Worm (Caenorhabditis elegans) whole organism, midembryonic: ENCODE measurements around the gene F20D6.10.

Experiments used
- T22C8.4 ChIP-seq: fragments of 200-800 bp; sonication (Bioruptor generic); IDR thresholded peaks from 2 replicates; pipeline ENCODE4 v1.3.6; 2022; ENCODE audit warnings: missing genetic modification characterization, missing compliant biosample characterization
- cog-1 ChIP-seq: sonication (generic microtip); optimal IDR thresholded peaks from 2 replicates; lab custom pipeline; 2016; ENCODE audit warnings: missing genetic modification characterization, missing compliant biosample characterization
- flt-1 ChIP-seq: fragments of 200-800 bp; sonication (Bioruptor generic); IDR thresholded peaks from 2 replicates; pipeline ENCODE4 v1.3.6; 2022; ENCODE audit warnings: missing genetic modification characterization, missing compliant biosample characterization
- klf-2 ChIP-seq: fragments of 200-800 bp; sonication (Bioruptor generic); conservative IDR thresholded peaks from 2 replicates; pipeline ENCODE4 v1.3.6; 2022; ENCODE audit warnings: missing genetic modification reagents, missing genetic modification characterization, missing compliant biosample characterization
- med-1 ChIP-seq: sonication (generic microtip); optimal IDR thresholded peaks from 2 replicates; lab custom pipeline; 2017; ENCODE audit warnings: missing genetic modification characterization, mild to moderate bottlenecking, missing compliant biosample characterization, antibody characterized with exemption, missing genetic modification reagents; ENCODE audit not compliant: insufficient read depth
- ref-1 ChIP-seq: fragments of 200-800 bp; sonication (Bioruptor generic); conservative IDR thresholded peaks from 2 replicates; pipeline ENCODE4 v1.3.6; 2022; ENCODE audit warnings: missing genetic modification reagents, missing genetic modification characterization, missing compliant biosample characterization
- tab-1 ChIP-seq: fragments of 200-800 bp; sonication (Bioruptor generic); IDR thresholded peaks from 2 replicates; pipeline ENCODE4 v1.3.6; 2022; ENCODE audit warnings: missing genetic modification characterization, missing compliant biosample characterization
- ztf-23 ChIP-seq: fragments of 200-800 bp; sonication (Bioruptor generic); IDR thresholded peaks from 2 replicates; pipeline ENCODE4 v1.3.6; 2022; ENCODE audit warnings: missing genetic modification reagents, missing genetic modification characterization, missing compliant biosample characterization
- ztf-29 ChIP-seq: fragments of 200-800 bp; sonication (Bioruptor generic); IDR thresholded peaks from 2 replicates; pipeline ENCODE4 v1.3.6; 2022; ENCODE audit warnings: missing genetic modification reagents, missing genetic modification characterization, missing compliant biosample characterization

The F20D6.10 gene

DNA sequence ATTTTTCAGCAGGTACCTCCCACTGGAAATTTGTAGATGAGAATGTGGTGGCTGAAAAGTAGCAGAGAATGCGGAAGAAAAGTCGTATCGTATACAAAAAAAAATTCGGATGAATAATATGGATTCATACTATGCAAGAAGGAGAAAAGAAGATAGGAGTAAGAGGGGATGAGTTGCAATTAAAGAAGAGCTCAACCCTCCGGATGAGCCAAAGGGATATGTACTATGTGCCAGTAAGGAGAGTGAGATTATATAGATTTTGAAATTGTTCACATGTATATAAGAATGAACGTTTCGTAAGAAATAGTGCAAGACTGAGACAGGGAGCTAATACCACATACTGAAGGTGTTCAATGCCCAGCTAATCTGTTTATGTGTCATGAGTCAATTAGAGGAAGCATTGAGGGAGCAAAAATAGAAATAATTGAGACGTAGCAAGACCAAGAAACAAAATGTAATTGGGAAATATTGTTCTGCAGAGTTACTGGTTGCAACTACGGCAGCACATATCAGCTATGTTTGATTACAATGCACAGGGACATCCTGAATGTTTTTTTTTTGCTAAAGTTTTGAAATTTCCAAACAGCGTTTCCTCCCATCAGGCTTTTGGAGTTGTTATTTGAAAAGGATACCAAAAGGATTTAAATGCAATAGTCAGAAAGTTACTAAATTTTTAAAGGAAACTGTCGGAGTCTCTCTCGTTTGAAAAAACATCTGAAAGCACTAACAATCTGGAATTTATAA, 27.3 kb downstream of the F20D6.10 start, which contains the start of gene F20D6.8:
TSS of gene F20D6.8 (minus strand) at position 51 of the 744 bp plus-strand sequence.
- no peak for TF ChIP-seq ref-1 (GFP tag; lab: Robert Waterston, UW)
- TF ChIP-seq med-1 (GFP tag; lab: Kevin White, UChicago), result no peak
- no peak for TF ChIP-seq ztf-23 (GFP tag; lab: Robert Waterston, UW)
- TF ChIP-seq cog-1 (tag; lab: Kevin White, UChicago), result no peak
- TF ChIP-seq T22C8.4 (GFP tag; lab: Robert Waterston, UW), result no peak
- TF ChIP-seq klf-2, result no peak
- TF ChIP-seq tab-1 (GFP tag; lab: Robert Waterston, UW), result no peak
- TF ChIP-seq ztf-29 (GFP tag; lab: Robert Waterston, UW), result no peak
- TF ChIP-seq flt-1 (GFP tag; lab: Robert Waterston, UW), result no peak

DNA sequence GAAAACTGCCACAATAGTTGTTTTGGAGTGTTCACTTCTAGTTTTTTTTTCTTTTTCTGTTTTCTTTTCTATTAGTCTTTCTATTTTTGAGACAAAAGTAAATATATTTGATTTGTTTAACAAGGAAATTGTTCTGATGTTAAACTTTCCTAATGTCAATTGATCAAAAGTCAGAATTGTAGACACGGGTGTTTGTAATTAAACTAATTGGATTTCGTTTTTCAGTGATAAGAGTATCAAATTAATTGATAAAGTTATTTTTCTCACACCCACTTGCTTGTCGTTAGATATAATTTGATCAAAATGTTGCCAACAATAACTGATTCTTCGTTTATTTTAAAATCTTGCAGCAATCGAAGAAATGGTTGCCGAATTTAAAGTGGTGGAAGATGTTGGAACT, 32.5 kb downstream of the F20D6.10 start:
- TF ChIP-seq ref-1 (GFP tag; lab: Robert Waterston, UW) (no peak), T22C8.4 (GFP tag; lab: Robert Waterston, UW) (no peak), klf-2 (no peak), ztf-29 (GFP tag; lab: Robert Waterston, UW) (no peak), ztf-23 (GFP tag; lab: Robert Waterston, UW) (no peak), cog-1 (tag; lab: Kevin White, UChicago) (no peak), med-1 (GFP tag; lab: Kevin White, UChicago) (no peak), flt-1 (GFP tag; lab: Robert Waterston, UW) (no peak), tab-1 (GFP tag; lab: Robert Waterston, UW) (no peak)

DNA sequence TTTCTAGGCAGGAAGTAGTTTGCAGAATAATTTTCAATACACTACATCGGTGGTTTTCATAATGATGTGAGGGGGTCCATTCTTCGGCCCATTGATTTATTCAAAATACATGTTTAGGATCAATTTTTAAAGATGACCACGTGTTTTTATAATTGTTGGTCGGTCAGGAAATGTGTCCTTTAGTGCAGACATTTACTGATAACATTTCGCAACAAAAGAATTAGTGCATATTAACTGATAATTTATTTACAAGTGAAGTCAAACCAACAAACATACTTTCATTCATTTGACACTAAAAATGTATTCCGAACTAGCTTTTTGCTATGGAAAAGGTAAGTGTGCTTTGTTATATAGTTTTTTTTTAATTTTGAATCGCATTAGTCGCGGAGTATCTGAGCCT, 34.0 kb downstream of the F20D6.10 start, which contains the start of gene F20D6.5:
TSS of gene F20D6.5 (plus strand) at position 259 of the 400 bp plus-strand sequence.
- no peak for TF ChIP-seq klf-2
- no peak for TF ChIP-seq T22C8.4 (GFP tag; lab: Robert Waterston, UW)
- no peak for TF ChIP-seq tab-1 (GFP tag; lab: Robert Waterston, UW)
- no peak for TF ChIP-seq flt-1 (GFP tag; lab: Robert Waterston, UW)
- TF ChIP-seq cog-1 (tag; lab: Kevin White, UChicago), result no peak
- no peak for TF ChIP-seq ref-1 (GFP tag; lab: Robert Waterston, UW)
- no peak for TF ChIP-seq med-1 (GFP tag; lab: Kevin White, UChicago)
- TF ChIP-seq ztf-23 (GFP tag; lab: Robert Waterston, UW), result no peak
- TF ChIP-seq ztf-29 (GFP tag; lab: Robert Waterston, UW), result no peak

DNA sequence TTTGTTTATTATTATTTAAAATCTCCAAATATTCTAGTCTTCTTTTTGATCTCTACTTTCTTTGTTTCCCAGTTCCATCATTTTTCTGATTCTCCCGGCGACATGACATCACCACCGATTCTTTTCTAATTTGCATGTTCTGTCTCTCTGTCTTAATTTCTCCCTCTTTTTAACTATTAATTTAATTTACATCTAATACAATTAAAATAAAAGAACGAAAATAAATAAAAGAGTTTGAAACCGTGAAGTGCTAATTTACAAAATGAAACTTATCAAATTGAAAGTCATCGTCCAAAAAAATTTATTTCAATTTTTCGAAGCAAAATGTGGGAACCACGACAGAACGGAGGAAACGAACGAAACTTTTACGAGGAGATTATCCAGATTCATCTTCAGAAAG, 36.1 kb downstream of the F20D6.10 start, which contains the start of gene F20D6.6:
TSS of gene F20D6.6 (plus strand) at position 301 of the 400 bp plus-strand sequence.
- no peak for TF ChIP-seq T22C8.4 (GFP tag; lab: Robert Waterston, UW)
- no peak for TF ChIP-seq ztf-23 (GFP tag; lab: Robert Waterston, UW)
- TF ChIP-seq flt-1 (GFP tag; lab: Robert Waterston, UW), result no peak
- TF ChIP-seq med-1 (GFP tag; lab: Kevin White, UChicago), result no peak
- no peak for TF ChIP-seq tab-1 (GFP tag; lab: Robert Waterston, UW)

DNA sequence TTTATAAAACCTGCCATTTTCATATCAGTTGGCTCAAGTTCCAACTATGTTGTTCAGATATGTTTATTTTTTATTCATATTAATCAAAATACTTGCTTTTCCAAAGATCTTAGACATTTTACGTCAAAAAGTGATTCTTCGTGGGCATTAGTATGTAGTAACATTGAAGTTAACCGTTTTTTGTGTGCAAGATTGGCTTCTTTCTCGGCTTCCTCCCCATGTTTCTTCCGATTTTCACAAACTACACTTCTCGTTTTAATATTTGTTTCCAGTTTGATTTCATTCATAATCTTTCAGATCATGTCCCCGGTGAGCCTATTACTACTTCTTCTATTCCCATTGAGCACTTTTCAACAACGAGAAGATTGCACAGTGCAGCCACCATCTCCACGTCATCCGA, 38.3 kb downstream of the F20D6.10 start, which contains the start of gene sul-2:
TSS of gene sul-2 (plus strand) at position 301 of the 400 bp plus-strand sequence.
- TF ChIP-seq med-1 (GFP tag; lab: Kevin White, UChicago), result no peak
- no peak for TF ChIP-seq flt-1 (GFP tag; lab: Robert Waterston, UW)
- no peak for TF ChIP-seq ztf-23 (GFP tag; lab: Robert Waterston, UW)
- no peak for TF ChIP-seq klf-2
- no peak for TF ChIP-seq cog-1 (tag; lab: Kevin White, UChicago)
- TF ChIP-seq tab-1 (GFP tag; lab: Robert Waterston, UW), result no peak
- TF ChIP-seq ref-1 (GFP tag; lab: Robert Waterston, UW), result no peak
- no peak for TF ChIP-seq ztf-29 (GFP tag; lab: Robert Waterston, UW)

DNA sequence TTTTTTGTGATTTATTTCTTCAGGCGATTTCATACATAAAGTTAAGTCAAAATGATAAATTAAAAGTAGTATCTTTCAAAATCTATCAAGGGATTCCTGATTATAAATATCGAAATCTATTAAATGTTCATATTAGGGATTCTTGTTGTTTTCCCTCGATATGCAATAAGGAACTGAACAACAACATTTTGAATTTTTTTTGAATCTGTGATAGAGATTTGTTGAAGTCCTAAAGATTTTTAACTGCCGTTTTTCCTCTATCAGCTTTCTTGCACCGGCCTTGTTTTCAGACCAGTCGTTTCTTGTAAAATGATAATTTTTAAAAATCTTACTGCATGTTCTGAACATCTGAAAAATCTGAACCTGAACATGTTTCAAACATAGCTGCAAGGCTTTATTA, 40.0 kb downstream of the F20D6.10 start:
- TF ChIP-seq flt-1 (GFP tag; lab: Robert Waterston, UW) (no peak), T22C8.4 (GFP tag; lab: Robert Waterston, UW) (no peak), cog-1 (tag; lab: Kevin White, UChicago) (no peak), ztf-29 (GFP tag; lab: Robert Waterston, UW) (no peak), med-1 (GFP tag; lab: Kevin White, UChicago) (no peak), klf-2 (no peak), ref-1 (GFP tag; lab: Robert Waterston, UW) (no peak), ztf-23 (GFP tag; lab: Robert Waterston, UW) (no peak), tab-1 (GFP tag; lab: Robert Waterston, UW) (no peak)

DNA sequence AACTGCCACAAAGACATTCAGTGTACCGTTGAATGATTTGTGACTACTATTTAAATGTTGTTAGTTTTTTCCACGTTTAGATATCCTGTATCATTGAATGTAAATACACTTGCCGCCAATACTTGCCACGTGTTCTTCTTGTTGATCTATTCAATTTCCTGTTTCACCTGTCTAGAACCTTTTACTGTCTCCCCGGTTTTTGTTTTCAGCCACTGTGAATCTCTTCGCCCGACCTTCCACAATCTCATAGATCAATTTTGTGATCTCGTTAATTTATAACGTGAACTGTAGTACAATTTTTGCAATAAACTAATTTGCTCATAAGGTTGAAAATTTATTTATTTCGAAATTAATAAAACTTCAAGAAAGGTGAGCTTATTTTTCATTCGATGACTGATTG, 50.4 kb downstream of the F20D6.10 start, which contains the start of gene D1014.13:
TSS of gene D1014.13 (plus strand) at position 301 of the 400 bp plus-strand sequence.
- TF ChIP-seq med-1 (GFP tag; lab: Kevin White, UChicago), result no peak
- no peak for TF ChIP-seq ztf-23 (GFP tag; lab: Robert Waterston, UW)
- TF ChIP-seq tab-1 (GFP tag; lab: Robert Waterston, UW), result no peak
- no peak for TF ChIP-seq ztf-29 (GFP tag; lab: Robert Waterston, UW)
- no peak for TF ChIP-seq klf-2
- no peak for TF ChIP-seq T22C8.4 (GFP tag; lab: Robert Waterston, UW)
- no peak for TF ChIP-seq ref-1 (GFP tag; lab: Robert Waterston, UW)
- no peak for TF ChIP-seq cog-1 (tag; lab: Kevin White, UChicago)
- no peak for TF ChIP-seq flt-1 (GFP tag; lab: Robert Waterston, UW)

DNA sequence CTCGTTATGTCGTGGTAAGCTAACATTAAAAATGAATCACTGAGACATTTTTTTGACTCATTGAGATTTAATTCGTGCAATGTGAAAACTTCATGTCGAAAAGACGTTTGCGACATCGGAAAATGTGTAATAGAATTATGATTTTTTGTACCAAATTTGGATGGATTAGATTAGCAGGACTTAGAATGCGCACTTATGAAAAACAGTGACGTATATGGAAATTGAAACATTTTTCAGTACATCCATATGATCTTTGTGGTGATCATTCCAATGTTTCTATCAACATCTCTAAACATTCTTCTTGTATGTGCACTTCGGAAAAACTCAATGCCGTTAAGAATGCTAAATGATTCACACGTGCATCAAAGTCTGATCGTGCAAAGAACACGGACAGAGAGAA, 51.2 kb downstream of the F20D6.10 start:
- TF ChIP-seq ztf-23 (GFP tag; lab: Robert Waterston, UW) (no peak), ref-1 (GFP tag; lab: Robert Waterston, UW) (no peak), med-1 (GFP tag; lab: Kevin White, UChicago) (no peak), tab-1 (GFP tag; lab: Robert Waterston, UW) (no peak), flt-1 (GFP tag; lab: Robert Waterston, UW) (no peak), klf-2 (no peak), T22C8.4 (GFP tag; lab: Robert Waterston, UW) (no peak), cog-1 (tag; lab: Kevin White, UChicago) (no peak), ztf-29 (GFP tag; lab: Robert Waterston, UW) (no peak)
